Worm (Caenorhabditis elegans) whole organism, L4 larva: ENCODE measurements around the gene puf-7.

Source experiments
- D1046.2 ChIP-seq: fragments of 200-800 bp; sonication (Bioruptor generic); IDR thresholded peaks from 2 replicates; pipeline ENCODE4 v1.3.6; 2022; ENCODE audit warnings: missing genetic modification characterization, missing compliant biosample characterization
- ceh-28 ChIP-seq: fragments of 150-350 bp; optimal IDR thresholded peaks from 2 replicates; lab custom pipeline; 2014; ENCODE audit warnings: missing biosample characterization, missing genetic modification reagents, missing genetic modification characterization
- ceh-62 ChIP-seq: sonication (generic microtip); optimal IDR thresholded peaks from 2 replicates; lab custom pipeline; 2017; ENCODE audit warnings: missing biosample characterization, missing genetic modification characterization
- daf-12 ChIP-seq: fragments of 150-350 bp; optimal IDR thresholded peaks from 2 replicates; lab custom pipeline; 2014; ENCODE audit warnings: missing biosample characterization, missing genetic modification reagents, missing genetic modification characterization
- dpl-1 ChIP-seq: fragments of 150-350 bp; optimal IDR thresholded peaks from 2 replicates; lab custom pipeline; 2014; ENCODE audit warnings: missing biosample characterization, missing genetic modification reagents, missing genetic modification characterization
- lin-39 ChIP-seq: fragments of 150-350 bp; optimal IDR thresholded peaks from 2 replicates; lab custom pipeline; 2014; ENCODE audit warnings: missing biosample characterization, missing genetic modification reagents, missing genetic modification characterization
- mdl-1 ChIP-seq, 2 experiments: fragments of 150-350 bp in 1 of 2; sonication (generic microtip) in 1 of 2; optimal IDR thresholded peaks; 2 replicates each; lab custom pipeline; 2014 to 2017; ENCODE audit warnings: missing biosample characterization in 2 of 2, missing genetic modification characterization in 2 of 2
- mdt-29 ChIP-seq: fragments of 200-800 bp; sonication (Bioruptor generic); IDR thresholded peaks from 2 replicates; pipeline ENCODE4 v1.3.6; 2022; ENCODE audit warnings: missing genetic modification reagents, missing genetic modification characterization, missing compliant biosample characterization
- nhr-237 ChIP-seq: sonication (generic microtip); optimal IDR thresholded peaks from 2 replicates; lab custom pipeline; 2017; ENCODE audit warnings: missing biosample characterization, missing genetic modification characterization
- nhr-76 ChIP-seq: fragments of 150-350 bp; optimal IDR thresholded peaks from 2 replicates; lab custom pipeline; 2014; ENCODE audit warnings: missing biosample characterization, missing genetic modification characterization
- pha-4 ChIP-seq, 2 experiments: fragments of 150-350 bp in 1 of 2; fragments of 200-800 bp in 1 of 2; sonication (Bioruptor generic) in 1 of 2; IDR thresholded peaks in 1 of 2; optimal IDR thresholded peaks in 1 of 2; 2 replicates each; pipeline versions ENCODE4 v1.3.6 to Lab custom; 2014 to 2022; ENCODE audit warnings: missing genetic modification characterization in 2 of 2, missing genetic modification reagents in 2 of 2, missing biosample characterization in 1 of 2, missing compliant biosample characterization in 1 of 2
- pqm-1 ChIP-seq: sonication (generic microtip); optimal IDR thresholded peaks from 2 replicates; lab custom pipeline; 2017; ENCODE audit warnings: missing biosample characterization, missing genetic modification characterization
- unc-39 ChIP-seq: sonication (generic microtip); optimal IDR thresholded peaks from 2 replicates; lab custom pipeline; 2017; ENCODE audit warnings: missing biosample characterization, missing genetic modification characterization
- unc-62 ChIP-seq, 3 experiments: fragments of 150-350 bp in 1 of 3; sonication (generic microtip); optimal IDR thresholded peaks in 2 of 3; peaks in 1 of 3; 1 replicate in 1 of 3; 2 replicates in 2 of 3; lab custom pipeline; 2014 to 2017; ENCODE audit warnings: missing biosample characterization in 3 of 3, missing genetic modification characterization in 3 of 3, missing genetic modification reagents in 3 of 3, missing genotype in 1 of 3

- TF ChIP-seq D1046.2 (GFP tag; lab: Robert Waterston, UW), result no peak
- no peak for TF ChIP-seq unc-62 (GFP tag; optimal IDR thresholded peaks at IDR 0.05 in 1 of 2; lab: Kevin White, UChicago)
- TF ChIP-seq unc-62 (tag; optimal IDR thresholded peaks at IDR 0.05; lab: Kevin White, UChicago), result no peak
- TF ChIP-seq dpl-1 (GFP tag; lab: Kevin White, UChicago), result no peak
- no peak for TF ChIP-seq pha-4 (GFP tag; IDR thresholded peaks at IDR 0.05; lab: Robert Waterston, UW)
- no peak for TF ChIP-seq pha-4 (tag; optimal IDR thresholded peaks at IDR 0.05; lab: Kevin White, UChicago)
- no peak for TF ChIP-seq nhr-237 (tag; lab: Kevin White, UChicago)
- TF ChIP-seq pqm-1 (tag; lab: Kevin White, UChicago), result no peak
- no peak for TF ChIP-seq nhr-76 (tag; lab: Kevin White, UChicago)
- no peak for TF ChIP-seq unc-39
- TF ChIP-seq lin-39, result no peak
- no peak for TF ChIP-seq mdl-1 (tag; optimal IDR thresholded peaks at IDR 0.05; lab: Kevin White, UChicago)
- no peak for TF ChIP-seq ceh-28 (tag; lab: Kevin White, UChicago)
- no peak for TF ChIP-seq ceh-62 (tag; lab: Kevin White, UChicago)
- TF ChIP-seq daf-12 (tag; lab: Kevin White, UChicago), result no peak
- no peak for TF ChIP-seq mdt-29
These were observed 7.2 kb downstream of the puf-7 start, which contains the start of gene B0273.1 for ce11 chrIV:5493692-5494091.
